Worm (Caenorhabditis elegans) whole organism, L2 larva: Measurements from ENCODE around the gene F21D5.3.

Source experiments
- C34F6.9 ChIP-seq: fragments of 150-350 bp; optimal IDR thresholded peaks from 2 replicates; lab custom pipeline; 2014; ENCODE audit warnings: missing biosample characterization, missing genetic modification characterization
- R02D3.7 ChIP-seq: fragments of 150-350 bp; optimal IDR thresholded peaks from 2 replicates; lab custom pipeline; 2014; ENCODE audit warnings: missing biosample characterization, missing genetic modification characterization
- alr-1 ChIP-seq: fragments of 150-350 bp; optimal IDR thresholded peaks from 2 replicates; lab custom pipeline; 2014; ENCODE audit warnings: missing biosample characterization, missing genetic modification characterization
- blmp-1 ChIP-seq: sonication (generic microtip); optimal IDR thresholded peaks from 2 replicates; lab custom pipeline; 2017; ENCODE audit warnings: missing genetic modification characterization, mild to moderate bottlenecking, missing compliant biosample characterization, antibody characterized with exemption, moderate library complexity; ENCODE audit not compliant: insufficient read depth
- crh-2 ChIP-seq: sonication (generic microtip); optimal IDR thresholded peaks from 2 replicates; lab custom pipeline; 2017; ENCODE audit warnings: missing biosample characterization, missing genetic modification characterization
- egl-27 ChIP-seq: sonication (generic microtip); optimal IDR thresholded peaks from 3 replicates; lab custom pipeline; 2017; ENCODE audit warnings: missing biosample characterization, missing genetic modification reagents, missing genetic modification characterization
- fos-1 ChIP-seq: fragments of 150-350 bp; optimal IDR thresholded peaks from 2 replicates; lab custom pipeline; 2014; ENCODE audit warnings: missing biosample characterization, missing genetic modification characterization
- lin-11 ChIP-seq: fragments of 150-350 bp; sonication (generic microtip); optimal IDR thresholded peaks from 2 replicates; lab custom pipeline; 2014; ENCODE audit warnings: missing biosample characterization, missing genetic modification characterization, inconsistent platforms, mixed read lengths
- lin-13 ChIP-seq: fragments of 150-350 bp; optimal IDR thresholded peaks from 2 replicates; lab custom pipeline; 2014; ENCODE audit warnings: missing biosample characterization, missing genetic modification reagents, missing genetic modification characterization
- lin-39 ChIP-seq: fragments of 150-350 bp; optimal IDR thresholded peaks from 2 replicates; lab custom pipeline; 2014; ENCODE audit warnings: missing biosample characterization, missing genetic modification reagents, missing genetic modification characterization
- mbf-1 ChIP-seq: sonication (generic microtip); optimal IDR thresholded peaks from 2 replicates; lab custom pipeline; 2017; ENCODE audit warnings: missing biosample characterization, missing genetic modification characterization
- mdl-1 ChIP-seq, 2 experiments: fragments of 150-350 bp in 1 of 2; sonication (generic microtip) in 1 of 2; optimal IDR thresholded peaks; 2 replicates each; lab custom pipeline; 2017; ENCODE audit warnings: missing biosample characterization in 2 of 2, missing genetic modification characterization in 2 of 2
- nhr-11 ChIP-seq: fragments of 150-350 bp; optimal IDR thresholded peaks from 2 replicates; lab custom pipeline; 2014; ENCODE audit warnings: missing biosample characterization, missing genetic modification characterization
- nhr-12 ChIP-seq: fragments of 150-350 bp; optimal IDR thresholded peaks from 2 replicates; lab custom pipeline; 2014; ENCODE audit warnings: missing biosample characterization, missing genetic modification characterization
- nhr-6 ChIP-seq: fragments of 150-350 bp; optimal IDR thresholded peaks from 2 replicates; lab custom pipeline; 2014; ENCODE audit warnings: missing biosample characterization, missing genetic modification characterization
- sem-4 ChIP-seq: fragments of 150-350 bp; optimal IDR thresholded peaks from 2 replicates; lab custom pipeline; 2014; ENCODE audit warnings: missing biosample characterization, missing genetic modification reagents, missing genetic modification characterization
- skn-1 ChIP-seq: sonication (generic microtip); optimal IDR thresholded peaks from 2 replicates; lab custom pipeline; 2017; ENCODE audit warnings: missing biosample characterization, missing genetic modification characterization
- sma-9 ChIP-seq, 2 experiments: fragments of 150-350 bp in 1 of 2; sonication (generic microtip) in 1 of 2; optimal IDR thresholded peaks; 2 replicates each; lab custom pipeline; 2014 to 2016; ENCODE audit warnings: missing genetic modification characterization in 2 of 2, mild to moderate bottlenecking in 1 of 2, missing biosample characterization in 1 of 2, missing compliant biosample characterization in 1 of 2, missing genetic modification reagents in 1 of 2, moderate library complexity in 1 of 2
- unc-39 ChIP-seq: fragments of 150-350 bp; optimal IDR thresholded peaks from 2 replicates; lab custom pipeline; 2014; ENCODE audit warnings: missing biosample characterization, missing genetic modification characterization
- unc-55 ChIP-seq: fragments of 150-350 bp; sonication (generic microtip); optimal IDR thresholded peaks from 3 replicates; lab custom pipeline; 2014; ENCODE audit warnings: missing biosample characterization, missing genetic modification reagents, missing genetic modification characterization
- zag-1 ChIP-seq: fragments of 150-350 bp; optimal IDR thresholded peaks from 2 replicates; lab custom pipeline; 2014; ENCODE audit warnings: missing biosample characterization, missing genetic modification characterization
- ztf-4 ChIP-seq: fragments of 150-350 bp; optimal IDR thresholded peaks from 2 replicates; lab custom pipeline; 2014; ENCODE audit warnings: missing biosample characterization, missing genetic modification characterization

The F21D5.3 gene

DNA sequence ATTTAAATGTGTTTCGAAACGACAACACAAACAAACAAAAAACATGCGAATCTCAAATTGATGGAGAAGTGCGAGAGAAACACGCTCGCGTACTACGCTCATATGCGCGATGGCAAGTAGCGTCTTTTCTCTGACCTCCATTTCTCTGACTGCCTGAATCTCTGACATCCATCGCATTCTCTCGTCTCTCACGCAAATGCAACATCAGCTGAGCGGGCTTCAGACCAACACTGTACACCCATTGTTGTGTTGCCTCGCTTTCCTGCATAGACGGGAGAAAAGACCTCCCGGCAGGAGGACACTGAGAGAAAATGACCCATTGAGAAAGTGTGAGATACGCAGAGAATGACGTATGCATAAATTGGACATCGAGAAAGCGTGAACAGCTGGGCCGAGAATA lies 51.6 kb downstream of the F21D5.3 start (continued):
- TF ChIP-seq lin-11 (tag; lab: Kevin White, UChicago) (no peak), nhr-12 (tag; lab: Kevin White, UChicago) (no peak), alr-1 (tag; lab: Kevin White, UChicago) (no peak), nhr-6 (tag; lab: Kevin White, UChicago) (peak; percentile 46), ztf-4 (tag; lab: Kevin White, UChicago) (no peak), mdl-1 (tag; optimal IDR thresholded peaks at IDR 0.05; lab: Kevin White, UChicago) (peak in 1 of 2 experiments; percentile 48), skn-1 (no peak), blmp-1 (tag; lab: Kevin White, UChicago) (peak; percentile 52), fos-1 (peak; percentile 90), C34F6.9 (peak; percentile 88), unc-39 (no peak), crh-2 (tag; lab: Kevin White, UChicago) (peak; percentile 34), sma-9 (GFP tag; optimal IDR thresholded peaks at IDR 0.05; lab: Kevin White, UChicago) (peak; percentile 73), sma-9 (tag; optimal IDR thresholded peaks at IDR 0.05; lab: Kevin White, UChicago) (no peak), sem-4 (tag; lab: Kevin White, UChicago) (peak; percentile 27), zag-1 (tag; lab: Kevin White, UChicago) (no peak), lin-39 (tag; lab: Kevin White, UChicago) (no peak), lin-13 (GFP tag; lab: Kevin White, UChicago) (no peak), nhr-11 (tag; lab: Kevin White, UChicago) (no peak), mbf-1 (tag; lab: Kevin White, UChicago) (no peak), egl-27 (tag; lab: Kevin White, UChicago) (peak; percentile 84)

DNA sequence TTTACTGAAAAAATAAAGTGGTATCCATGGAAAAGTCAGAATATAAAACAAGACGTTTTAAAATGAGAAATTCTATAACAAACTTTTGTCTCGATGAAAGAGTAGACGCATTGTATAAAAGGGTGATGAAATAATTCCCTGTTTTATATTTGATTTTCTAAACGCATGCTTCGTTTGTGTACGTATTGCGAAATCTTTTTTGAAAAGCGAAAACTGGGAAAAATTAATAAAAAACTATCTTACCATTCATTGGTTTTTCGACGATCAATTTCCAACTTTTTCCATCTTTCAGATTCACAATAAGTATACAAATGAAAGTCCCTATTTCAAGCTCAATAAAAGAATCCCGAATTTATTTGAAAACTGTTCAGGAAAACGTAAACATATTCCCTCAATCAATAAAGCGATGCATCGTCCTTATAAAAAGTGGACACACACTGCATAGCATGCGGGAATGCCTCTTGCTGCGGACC lies 54.3 kb downstream of the F21D5.3 start, which contains the start of gene C33D9.13:
TSS of gene C33D9.13 (minus strand) at position 423 of the 473 bp plus-strand sequence.
- TF ChIP-seq unc-55 (GFP tag; lab: Kevin White, UChicago) (peak; percentile 48), nhr-12 (tag; lab: Kevin White, UChicago) (no peak), C34F6.9 (peak; percentile 24), lin-13 (GFP tag; lab: Kevin White, UChicago) (no peak), R02D3.7 (no peak), egl-27 (tag; lab: Kevin White, UChicago) (no peak)
- TF ChIP-seq, all 48 proteins: peak for 2
